Worm (Caenorhabditis elegans): ENCODE results near the gene clec-227.

DNA sequence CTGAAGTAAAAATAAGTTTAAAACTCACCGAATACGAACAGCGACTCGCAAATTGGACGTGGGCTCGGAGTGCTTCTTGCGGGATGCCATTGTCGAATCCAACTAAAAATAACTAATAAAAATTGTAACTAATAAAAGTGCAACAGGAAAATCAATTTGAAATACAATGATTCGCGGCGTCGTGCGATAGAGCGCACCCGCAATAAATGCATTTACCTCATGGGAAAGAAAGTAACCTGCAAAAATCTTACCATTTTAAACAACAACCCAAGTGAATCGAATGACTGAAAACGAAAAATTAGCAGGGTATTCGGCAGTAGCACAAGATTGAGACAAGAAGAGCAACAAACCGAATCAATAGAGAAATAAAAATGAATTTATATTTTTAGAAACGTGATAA is 15.7 kb upstream of the clec-227 start, which contains the start of gene bmk-1:
- no peak for TF ChIP-seq F13H6.1 (tag; optimal IDR thresholded peaks at IDR 0.05)
- no peak for TF ChIP-seq nhr-25 (tag; optimal IDR thresholded peaks at IDR 0.05)
- no peak for TF ChIP-seq nhr-10 (tag; optimal IDR thresholded peaks at IDR 0.05)
- no peak for TF ChIP-seq lin-39 (tag; optimal IDR thresholded peaks at IDR 0.05)
- no peak for TF ChIP-seq sma-9 (GFP tag; optimal IDR thresholded peaks at IDR 0.05)
- TF ChIP-seq sma-9 (tag; optimal IDR thresholded peaks at IDR 0.05) = no peak

Measured in whole organism, L2 larva.